Worm (Caenorhabditis elegans): ENCODE data around the gene B0218.7.

Gene B0218.7

ce11 chrIV:8148494-8148893 lies 17.4 kb downstream of the B0218.7 start, which contains the start of gene pmk-1:
TSS of gene pmk-1 (plus strand) at chrIV:8148794.
- TF ChIP-seq ceh-91 (GFP tag; IDR thresholded peaks at IDR 0.05) = no peak
- TF ChIP-seq him-1 (tag; optimal IDR thresholded peaks at IDR 0.05) = no peak
- TF ChIP-seq nhr-179 (tag; optimal IDR thresholded peaks at IDR 0.05) = no peak
- no peak for TF ChIP-seq rec-8 (tag; optimal IDR thresholded peaks at IDR 0.05)
- TF ChIP-seq T26A5.8 (tag; optimal IDR thresholded peaks at IDR 0.05) = no peak
- TF ChIP-seq sdz-38 (tag; optimal IDR thresholded peaks at IDR 0.05) = no peak
- no peak for TF ChIP-seq F57C9.4 (tag; optimal IDR thresholded peaks at IDR 0.05)
- no peak for TF ChIP-seq F39B2.1 (GFP tag; IDR thresholded peaks at IDR 0.05)
- no peak for TF ChIP-seq nfyb-1 (GFP tag; IDR thresholded peaks at IDR 0.05)
- TF ChIP-seq snpc-1.3 (tag; optimal IDR thresholded peaks at IDR 0.05; ENCODE audit: insufficient read depth) = no peak
- no peak for TF ChIP-seq xnd-1 (tag; optimal IDR thresholded peaks at IDR 0.05)
- TF ChIP-seq cebp-1 (GFP tag; IDR thresholded peaks at IDR 0.05) = no peak
- TF ChIP-seq cebp-1 (tag; optimal IDR thresholded peaks at IDR 0.05) = no peak
- TF ChIP-seq ztf-6 (GFP tag; IDR thresholded peaks at IDR 0.05) = no peak
- TF ChIP-seq pha-4 (tag; optimal IDR thresholded peaks at IDR 0.05) = no peak
- no peak for TF ChIP-seq athp-1 (tag; optimal IDR thresholded peaks at IDR 0.05)
- no peak for TF ChIP-seq nhr-80 (tag; optimal IDR thresholded peaks at IDR 0.05)
- TF ChIP-seq Y67H2A.10 (GFP tag; conservative IDR thresholded peaks at IDR 0.05) = no peak

- TF ChIP-seq ztf-28 (GFP tag; IDR thresholded peaks at IDR 0.05) (no peak), hmg-1.2 (GFP tag; IDR thresholded peaks at IDR 0.05) (peak; percentile 63; the same call in 1 of the 2 replicates)
Observed at ce11 chrIV:8146283-8146682, 19.6 kb downstream of the B0218.7 start.

- TF ChIP-seq C06A6.2 (GFP tag; conservative IDR thresholded peaks at IDR 0.05) (no peak), attf-3 (GFP tag; conservative IDR thresholded peaks at IDR 0.05) (no peak), ztf-3 (GFP tag; optimal IDR thresholded peaks at IDR 0.05) (no peak), tlf-1 (GFP tag; optimal IDR thresholded peaks at IDR 0.05) (no peak), efl-1 (GFP tag; optimal IDR thresholded peaks at IDR 0.05) (no peak), lin-26 (GFP tag; IDR thresholded peaks at IDR 0.05) (no peak), F52B5.7 (tag; optimal IDR thresholded peaks at IDR 0.05) (no peak), mel-28 (tag; optimal IDR thresholded peaks at IDR 0.05; ENCODE audit: borderline replicate concordance) (no peak), dpl-1 (GFP tag; optimal IDR thresholded peaks at IDR 0.05) (no peak), nfya-2 (GFP tag; IDR thresholded peaks at IDR 0.05) (no peak), ceh-91 (GFP tag; IDR thresholded peaks at IDR 0.05) (no peak), nfya-1 (tag; optimal IDR thresholded peaks at IDR 0.05; ENCODE audit: borderline replicate concordance, insufficient read depth) (no peak), ztf-18 (tag; optimal IDR thresholded peaks at IDR 0.05) (no peak), rcor-1 (GFP tag; IDR thresholded peaks at IDR 0.05) (no peak), nhr-90 (tag; optimal IDR thresholded peaks at IDR 0.05) (no peak), madf-8 (GFP tag; conservative IDR thresholded peaks at IDR 0.05) (no peak), B0336.3 (GFP tag; IDR thresholded peaks at IDR 0.05) (no peak), F39B2.1 (GFP tag; IDR thresholded peaks at IDR 0.05) (no peak)
Observed at ce11 chrIV:8144341-8144740, 21.5 kb downstream of the B0218.7 start.

Data from whole organism, young adult.